Worm (Caenorhabditis elegans) whole organism, L4 larva: ENCODE data around the gene C50H11.8.
A peak's percentile ranks its signal among the peaks of the same experiment; 100 is the strongest.

Source experiments
- ama-1 ChIP-seq: fragments of 150-350 bp; optimal IDR thresholded peaks from 2 replicates; lab custom pipeline; 2014; ENCODE audit warnings: inconsistent platforms, mixed read lengths
- daf-16 ChIP-seq, 3 experiments: sonication (generic microtip); optimal IDR thresholded peaks; 2 replicates each; lab custom pipeline; 2016 to 2017; ENCODE audit warnings: missing genetic modification characterization in 3 of 3, missing genetic modification reagents in 3 of 3, mild to moderate bottlenecking in 2 of 3, missing compliant biosample characterization in 2 of 3, missing biosample characterization in 1 of 3, moderate library complexity in 1 of 3
- hif-1 ChIP-seq, 2 experiments: sonication (generic microtip); optimal IDR thresholded peaks; 2 replicates each; lab custom pipeline; 2016 to 2017; ENCODE audit warnings: missing compliant biosample characterization in 2 of 2, missing genetic modification characterization in 2 of 2, missing genetic modification reagents in 2 of 2, missing genotype in 2 of 2, mild to moderate bottlenecking in 1 of 2
- nhr-237 ChIP-seq: sonication (generic microtip); optimal IDR thresholded peaks from 2 replicates; lab custom pipeline; 2017; ENCODE audit warnings: missing biosample characterization, missing genetic modification characterization

ce11 chrV:3024274-3024673 is 30.1 kb upstream of the C50H11.8 start, which contains the start of gene asp-8:
- TF ChIP-seq nhr-237 (tag; lab: Kevin White, UChicago) (no peak), ama-1 (lab: Kevin White, UChicago) (no peak), daf-16 (GFP tag; optimal IDR thresholded peaks at IDR 0.05; lab: Kevin White, UChicago) (no peak), daf-16 (tag; optimal IDR thresholded peaks at IDR 0.05; lab: Kevin White, UChicago) (peak; percentile 63), hif-1 (tag; optimal IDR thresholded peaks at IDR 0.05; lab: Kevin White, UChicago) (no peak)
